Worm (Caenorhabditis elegans) whole organism, young adult: Measurements from ENCODE around the gene W03C9.2.

Source experiments
- B0336.3 ChIP-seq: fragments of 200-800 bp; sonication (Bioruptor generic); IDR thresholded peaks from 2 replicates; pipeline ENCODE4 v1.3.6; 2022; ENCODE audit warnings: missing genetic modification characterization, missing compliant biosample characterization
- D2030.7 ChIP-seq: fragments of 200-800 bp; sonication (Bioruptor generic); IDR thresholded peaks from 2 replicates; pipeline ENCODE4 v1.3.6; 2022; ENCODE audit warnings: missing genetic modification reagents, missing genetic modification characterization, missing compliant biosample characterization
- F22D6.2 ChIP-seq: sonication (generic microtip); optimal IDR thresholded peaks from 2 replicates; lab custom pipeline; 2016; ENCODE audit warnings: mild to moderate bottlenecking, missing genetic modification characterization, missing compliant biosample characterization
- F23B12.7 ChIP-seq: sonication (generic microtip); optimal IDR thresholded peaks from 2 replicates; lab custom pipeline; 2017; ENCODE audit warnings: missing genetic modification characterization, mild to moderate bottlenecking, missing compliant biosample characterization, antibody characterized with exemption, moderate library complexity; ENCODE audit not compliant: insufficient read depth
- F52B5.7 ChIP-seq: sonication (generic microtip); optimal IDR thresholded peaks from 2 replicates; lab custom pipeline; 2016; ENCODE audit warnings: mild to moderate bottlenecking, missing genetic modification characterization, missing compliant biosample characterization
- K11D2.4 ChIP-seq: fragments of 200-800 bp; sonication (Bioruptor generic); IDR thresholded peaks from 2 replicates; pipeline ENCODE4 v1.3.6; 2022; ENCODE audit warnings: missing genetic modification reagents, missing genetic modification characterization, missing compliant biosample characterization
- Y67H2A.10 ChIP-seq: fragments of 200-800 bp; sonication (Bioruptor generic); conservative IDR thresholded peaks from 2 replicates; pipeline ENCODE4 v1.3.6; 2022; ENCODE audit warnings: missing genetic modification reagents, missing genetic modification characterization, missing compliant biosample characterization
- ZK185.1 ChIP-seq: sonication (generic microtip); optimal IDR thresholded peaks from 2 replicates; lab custom pipeline; 2016; ENCODE audit warnings: mild to moderate bottlenecking, missing genetic modification characterization, missing compliant biosample characterization; ENCODE audit not compliant: poor library complexity, severe bottlenecking
- atf-7 ChIP-seq: sonication (generic microtip); optimal IDR thresholded peaks from 2 replicates; lab custom pipeline; 2017; ENCODE audit warnings: mild to moderate bottlenecking, missing genetic modification characterization, missing compliant biosample characterization
- attf-3 ChIP-seq: fragments of 200-800 bp; sonication (Bioruptor generic); conservative IDR thresholded peaks from 2 replicates; pipeline ENCODE4 v1.3.6; 2022; ENCODE audit warnings: missing genetic modification reagents, missing genetic modification characterization, missing compliant biosample characterization
- attf-6 ChIP-seq: fragments of 200-800 bp; sonication (Bioruptor generic); IDR thresholded peaks from 2 replicates; pipeline ENCODE4 v1.3.6; 2022; ENCODE audit warnings: missing genetic modification reagents, missing genetic modification characterization, missing compliant biosample characterization
- cebp-1 ChIP-seq, 2 experiments: fragments of 200-800 bp in 1 of 2; sonication (Bioruptor generic) in 1 of 2; sonication (generic microtip) in 1 of 2; IDR thresholded peaks in 1 of 2; optimal IDR thresholded peaks in 1 of 2; 2 replicates each; pipeline versions ENCODE4 v1.3.6 to Lab custom; 2017 to 2022; ENCODE audit warnings: missing compliant biosample characterization in 2 of 2, missing genetic modification characterization in 2 of 2, mild to moderate bottlenecking in 1 of 2, missing genetic modification reagents in 1 of 2, moderate library complexity in 1 of 2
- ceh-100 ChIP-seq: fragments of 200-800 bp; sonication (Bioruptor generic); IDR thresholded peaks from 2 replicates; pipeline ENCODE4 v1.3.6; 2022; ENCODE audit warnings: missing genetic modification reagents, missing genetic modification characterization, missing compliant biosample characterization
- ceh-40 ChIP-seq: fragments of 200-800 bp; sonication (Bioruptor generic); IDR thresholded peaks from 2 replicates; pipeline ENCODE4 v1.3.6; 2022; ENCODE audit warnings: missing genetic modification characterization, missing compliant biosample characterization
- egl-18 ChIP-seq: fragments of 200-800 bp; sonication (Bioruptor generic); IDR thresholded peaks from 2 replicates; pipeline ENCODE4 v1.3.6; 2022; ENCODE audit warnings: missing genetic modification reagents, missing genetic modification characterization, missing compliant biosample characterization
- egrh-3 ChIP-seq: fragments of 200-800 bp; sonication (Bioruptor generic); IDR thresholded peaks from 2 replicates; pipeline ENCODE4 v1.3.6; 2022; ENCODE audit warnings: missing genetic modification reagents, missing genetic modification characterization, missing compliant biosample characterization
- ekl-4 ChIP-seq: fragments of 200-800 bp; sonication (Bioruptor generic); IDR thresholded peaks from 2 replicates; pipeline ENCODE4 v1.3.6; 2022; ENCODE audit warnings: missing genetic modification reagents, missing genetic modification characterization, missing compliant biosample characterization
- him-1 ChIP-seq: sonication (generic microtip); optimal IDR thresholded peaks from 2 replicates; lab custom pipeline; 2016; ENCODE audit warnings: missing genotype, missing genetic modification reagents, missing genetic modification characterization, missing compliant biosample characterization
- hmg-1.2 ChIP-seq: fragments of 200-800 bp; sonication (Bioruptor generic); IDR thresholded peaks from 2 replicates; pipeline ENCODE4 v1.3.6; 2022; ENCODE audit warnings: missing genetic modification reagents, missing genetic modification characterization, missing compliant biosample characterization
- hmg-20 ChIP-seq: fragments of 200-800 bp; sonication (Bioruptor generic); IDR thresholded peaks from 2 replicates; pipeline ENCODE4 v1.3.6; 2022; ENCODE audit warnings: missing genetic modification reagents, missing genetic modification characterization, missing compliant biosample characterization
- hrde-1 ChIP-seq: sonication (generic microtip); optimal IDR thresholded peaks from 2 replicates; lab custom pipeline; 2016; ENCODE audit warnings: missing genetic modification characterization, mild to moderate bottlenecking, missing compliant biosample characterization, moderate library complexity, missing genotype, missing genetic modification reagents, borderline replicate concordance
- let-607 ChIP-seq, 2 experiments: fragments of 200-800 bp in 1 of 2; sonication (Bioruptor generic) in 1 of 2; sonication (generic microtip) in 1 of 2; optimal IDR thresholded peaks; 2 replicates each; lab custom pipeline; 2016 to 2018; ENCODE audit warnings: mild to moderate bottlenecking in 2 of 2, missing compliant biosample characterization in 2 of 2, missing genetic modification characterization in 2 of 2, moderate library complexity in 2 of 2, missing genotype in 1 of 2
- lin-26 ChIP-seq: fragments of 200-800 bp; sonication (Bioruptor generic); IDR thresholded peaks from 2 replicates; pipeline ENCODE4 v1.3.6; 2022; ENCODE audit warnings: missing genetic modification reagents, missing genetic modification characterization, missing compliant biosample characterization
- lin-35 ChIP-seq, 3 experiments: fragments of 150-350 bp in 2 of 3; sonication (generic microtip) in 1 of 3; optimal IDR thresholded peaks; 2 replicates each; lab custom pipeline; 2014 to 2018; ENCODE audit warnings: missing biosample characterization in 3 of 3, missing genetic modification characterization in 3 of 3, missing genetic modification reagents in 3 of 3
- lsy-27 ChIP-seq: sonication (generic microtip); optimal IDR thresholded peaks from 2 replicates; lab custom pipeline; 2017; ENCODE audit warnings: missing genetic modification characterization, mild to moderate bottlenecking, missing compliant biosample characterization, antibody characterized with exemption, missing genotype, borderline replicate concordance; ENCODE audit not compliant: insufficient read depth
- mxl-1 ChIP-seq: sonication (generic microtip); optimal IDR thresholded peaks from 2 replicates; lab custom pipeline; 2016; ENCODE audit warnings: missing genetic modification characterization, missing compliant biosample characterization
- nfya-2 ChIP-seq: fragments of 200-800 bp; sonication (Bioruptor generic); IDR thresholded peaks from 2 replicates; pipeline ENCODE4 v1.3.6; 2022; ENCODE audit warnings: missing genetic modification reagents, missing genetic modification characterization, missing compliant biosample characterization
- nfyb-1 ChIP-seq: fragments of 200-800 bp; sonication (Bioruptor generic); IDR thresholded peaks from 2 replicates; pipeline ENCODE4 v1.3.6; 2022; ENCODE audit warnings: missing genetic modification reagents, missing genetic modification characterization, missing compliant biosample characterization
- nhr-120 ChIP-seq: fragments of 200-800 bp; sonication (Bioruptor generic); IDR thresholded peaks from 2 replicates; pipeline ENCODE4 v1.3.6; 2022; ENCODE audit warnings: missing genetic modification characterization, missing compliant biosample characterization
- pha-4 ChIP-seq: fragments of 150-350 bp; sonication (generic microtip); optimal IDR thresholded peaks from 2 replicates; lab custom pipeline; 2014; ENCODE audit warnings: missing biosample characterization, missing genetic modification reagents, missing genetic modification characterization
- rcor-1 ChIP-seq: fragments of 200-800 bp; sonication (Bioruptor generic); IDR thresholded peaks from 2 replicates; pipeline ENCODE4 v1.3.6; 2022; ENCODE audit warnings: missing genetic modification reagents, missing genetic modification characterization, missing compliant biosample characterization
- rec-8 ChIP-seq, 2 experiments: sonication (generic microtip); optimal IDR thresholded peaks; 2 replicates each; lab custom pipeline; 2016; ENCODE audit warnings: mild to moderate bottlenecking in 2 of 2, missing genetic modification characterization in 2 of 2, missing genetic modification reagents in 2 of 2, missing genotype in 2 of 2, missing biosample characterization in 1 of 2, missing compliant biosample characterization in 1 of 2, moderate library complexity in 1 of 2
- repo-1 ChIP-seq: sonication (generic microtip); optimal IDR thresholded peaks from 2 replicates; lab custom pipeline; 2017; ENCODE audit warnings: mild to moderate bottlenecking, missing genetic modification characterization, missing compliant biosample characterization
- rpc-1 ChIP-seq, 2 experiments: fragments of 150-350 bp in 1 of 2; sonication (generic microtip) in 1 of 2; optimal IDR thresholded peaks; 2 replicates each; lab custom pipeline; 2014 to 2018; ENCODE audit warnings: missing biosample characterization in 1 of 2, missing genetic modification characterization in 1 of 2, missing genetic modification reagents in 1 of 2, missing genotype in 1 of 2
- sdz-38 ChIP-seq: sonication (generic microtip); optimal IDR thresholded peaks from 2 replicates; lab custom pipeline; 2016; ENCODE audit warnings: missing genotype, missing genetic modification characterization, missing compliant biosample characterization
- snpc-3.4 ChIP-seq: sonication (generic microtip); optimal IDR thresholded peaks from 2 replicates; lab custom pipeline; 2017; ENCODE audit warnings: missing genetic modification characterization, mild to moderate bottlenecking, missing compliant biosample characterization, antibody characterized with exemption, moderate library complexity, missing genotype, missing genetic modification reagents
- snpc-4 ChIP-seq, 5 experiments: fragments of 150-350 bp in 1 of 5; sonication (generic microtip) in 4 of 5; optimal IDR thresholded peaks; 2 replicates each; lab custom pipeline; 2014 to 2018; ENCODE audit warnings: missing genetic modification characterization in 5 of 5, missing biosample characterization in 3 of 5, antibody characterized with exemption in 2 of 5, mild to moderate bottlenecking in 2 of 5, missing compliant biosample characterization in 2 of 5, missing genotype in 2 of 5, moderate library complexity in 2 of 5, missing genetic modification reagents in 1 of 5
- somi-1 ChIP-seq: fragments of 200-800 bp; sonication (Bioruptor generic); optimal IDR thresholded peaks from 2 replicates; lab custom pipeline; 2018; ENCODE audit warnings: mild to moderate bottlenecking, missing genetic modification characterization, missing compliant biosample characterization
- tbp1 ChIP-seq: fragments of 200-800 bp; sonication (Bioruptor generic); optimal IDR thresholded peaks from 2 replicates; lab custom pipeline; 2018; ENCODE audit warnings: mild to moderate bottlenecking, missing genetic modification characterization, missing compliant biosample characterization
- unc-130 ChIP-seq: sonication (generic microtip); optimal IDR thresholded peaks from 2 replicates; lab custom pipeline; 2016; ENCODE audit warnings: missing genetic modification reagents, missing genetic modification characterization, missing compliant biosample characterization
- zim-3 ChIP-seq: sonication (generic microtip); optimal IDR thresholded peaks from 2 replicates; lab custom pipeline; 2017; ENCODE audit warnings: mild to moderate bottlenecking, missing genetic modification characterization, moderate library complexity, missing compliant biosample characterization
- ztf-22 ChIP-seq: fragments of 200-800 bp; sonication (Bioruptor generic); optimal IDR thresholded peaks from 2 replicates; lab custom pipeline; 2018; ENCODE audit warnings: mild to moderate bottlenecking, missing genetic modification characterization, moderate library complexity, missing compliant biosample characterization
- ztf-26 ChIP-seq: sonication (generic microtip); optimal IDR thresholded peaks from 2 replicates; lab custom pipeline; 2017; ENCODE audit warnings: missing genetic modification characterization, missing compliant biosample characterization
- ztf-3 ChIP-seq: fragments of 200-800 bp; sonication (Bioruptor generic); optimal IDR thresholded peaks from 2 replicates; lab custom pipeline; 2018; ENCODE audit warnings: mild to moderate bottlenecking, missing genetic modification characterization, missing compliant biosample characterization

The W03C9.2 gene

DNA sequence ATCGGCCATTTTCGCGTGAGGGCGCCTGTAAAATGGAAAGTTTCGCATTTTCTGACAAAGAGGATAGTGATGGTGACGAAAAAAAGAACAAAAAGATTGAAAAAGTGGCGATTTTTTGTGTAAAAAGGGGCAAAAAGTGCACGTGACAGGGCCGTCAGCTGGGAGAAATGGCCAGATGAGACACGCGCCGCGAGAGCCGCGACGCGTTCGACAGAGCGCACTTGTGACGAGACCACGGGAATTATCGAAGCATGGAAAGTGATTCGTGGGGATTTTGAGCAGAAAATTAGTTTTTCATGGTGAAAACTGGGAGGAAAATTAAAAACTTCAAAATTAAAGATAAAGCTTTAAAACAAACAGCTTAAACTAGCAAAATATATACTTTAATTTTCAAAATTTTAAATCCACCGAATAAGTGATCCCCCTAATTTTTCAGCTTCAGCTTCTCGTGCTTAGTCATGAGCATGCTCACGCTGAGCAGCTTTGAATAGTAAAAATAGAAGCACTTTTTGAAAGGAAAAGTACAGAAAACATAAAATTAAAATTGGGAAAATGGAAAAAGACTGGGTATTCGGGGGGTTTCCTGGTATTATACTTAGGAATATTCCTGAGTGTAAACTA is 5.4 kb downstream of the W03C9.2 start, which contains the start of gene W03C9.5 (continued):
- TF ChIP-seq ceh-100, result peak; percentile 99
- no peak for TF ChIP-seq ztf-22 (GFP tag; lab: Kevin White, UChicago)
- TF ChIP-seq F52B5.7 (tag; lab: Kevin White, UChicago), result peak; percentile 29
- peak; percentile 94 for TF ChIP-seq F23B12.7 (tag; lab: Kevin White, UChicago)
- peak; percentile 51; the same call in 1 of the 2 replicates for TF ChIP-seq B0336.3 (GFP tag; lab: Robert Waterston, UW)
- TF ChIP-seq rcor-1 (GFP tag; lab: Robert Waterston, UW), result peak; percentile 78
- TF ChIP-seq mxl-1 (tag; lab: Kevin White, UChicago), result no peak
- TF ChIP-seq snpc-3.4 (tag; lab: Kevin White, UChicago), result no peak
- peak; percentile 57 to 75 for TF ChIP-seq let-607 (tag; optimal IDR thresholded peaks at IDR 0.05; lab: Kevin White, UChicago)
- TF ChIP-seq somi-1 (GFP tag; lab: Kevin White, UChicago), result peak; percentile 84
- TF ChIP-seq zim-3 (tag; lab: Kevin White, UChicago), result peak; percentile 70
- TF ChIP-seq him-1 (tag; lab: Kevin White, UChicago), result no peak
- TF ChIP-seq K11D2.4 (GFP tag; lab: Robert Waterston, UW), result peak; percentile 92
- no peak for TF ChIP-seq ceh-40 (GFP tag; lab: Robert Waterston, UW)
- TF ChIP-seq ztf-3 (GFP tag; lab: Kevin White, UChicago), result peak; percentile 39
- TF ChIP-seq snpc-4 (GFP tag; optimal IDR thresholded peaks at IDR 0.05; lab: Kevin White, UChicago), result no peak
- TF ChIP-seq snpc-4 (tag; optimal IDR thresholded peaks at IDR 0.05; lab: Kevin White, UChicago), result peak; percentile 52 to 74 (median 67)
- TF ChIP-seq pha-4, result peak; percentile 88
- peak in 2 of 3 experiments; percentile 19 to 76 for TF ChIP-seq lin-35 (GFP tag; optimal IDR thresholded peaks at IDR 0.05; lab: Kevin White, UChicago)
- no peak for TF ChIP-seq hrde-1 (tag; lab: Kevin White, UChicago)
- no peak for TF ChIP-seq hmg-20 (GFP tag; lab: Robert Waterston, UW)
- TF ChIP-seq ztf-26 (tag; lab: Kevin White, UChicago), result peak; percentile 94
- no peak for TF ChIP-seq rpc-1 (optimal IDR thresholded peaks at IDR 0.05; lab: Kevin White, UChicago)
- TF ChIP-seq rpc-1 (tag; optimal IDR thresholded peaks at IDR 0.05; lab: Kevin White, UChicago), result no peak
- peak; percentile 71 for TF ChIP-seq ZK185.1
- TF ChIP-seq rec-8 (tag; optimal IDR thresholded peaks at IDR 0.05; lab: Kevin White, UChicago), result peak in 1 of 2 experiments; percentile 32
- peak; percentile 93 for TF ChIP-seq Y67H2A.10 (GFP tag; lab: Robert Waterston, UW)
- TF ChIP-seq hmg-1.2 (GFP tag; lab: Robert Waterston, UW), result peak; percentile 56
- TF ChIP-seq cebp-1 (GFP tag; IDR thresholded peaks at IDR 0.05; lab: Robert Waterston, UW), result peak; percentile 66
- peak; percentile 88 for TF ChIP-seq cebp-1 (tag; optimal IDR thresholded peaks at IDR 0.05; lab: Kevin White, UChicago)
- peak; percentile 81 for TF ChIP-seq attf-3 (GFP tag; lab: Robert Waterston, UW)
- TF ChIP-seq egrh-3 (GFP tag; lab: Robert Waterston, UW), result peak; percentile 76
- TF ChIP-seq attf-6 (GFP tag; lab: Robert Waterston, UW), result no peak
- peak; percentile 77 for TF ChIP-seq lin-26 (GFP tag; lab: Robert Waterston, UW)

DNA sequence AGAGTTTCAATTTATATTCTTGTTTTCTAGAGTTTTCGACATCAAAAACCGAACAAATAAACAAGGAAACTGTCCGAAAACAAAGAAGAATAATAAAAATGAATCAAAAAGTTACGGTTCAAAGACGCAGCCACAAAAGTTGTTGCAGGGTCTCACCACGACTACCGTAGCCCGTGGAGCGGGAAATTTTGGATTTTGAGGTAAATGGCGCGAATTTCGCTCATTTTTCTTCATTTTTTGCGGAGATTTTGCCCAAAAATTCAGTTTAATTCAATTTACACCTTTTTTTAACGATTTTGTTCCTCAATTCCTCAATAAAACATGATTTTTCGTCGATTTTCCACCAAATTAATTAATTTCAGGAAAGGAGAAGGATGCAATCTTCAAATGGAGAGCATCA is 6.1 kb downstream of the W03C9.2 start, which contains the start of gene mex-1:
Gene mex-1, plus strand, starts transcription at position 363 of the 400 bp plus-strand sequence.
- TF ChIP-seq zim-3 (tag; lab: Kevin White, UChicago) (no peak), sdz-38 (tag; lab: Kevin White, UChicago) (no peak), tbp1 (GFP tag; lab: Kevin White, UChicago) (peak; percentile 68), nfya-2 (GFP tag; lab: Robert Waterston, UW) (0 out of 2 replicates have a peak, but pooled peaks have one; percentile 73), F22D6.2 (tag; lab: Kevin White, UChicago) (no peak), mxl-1 (tag; lab: Kevin White, UChicago) (no peak), lsy-27 (peak; percentile 28), unc-130 (GFP tag; lab: Kevin White, UChicago) (peak; percentile 92), repo-1 (tag; lab: Kevin White, UChicago) (no peak), ekl-4 (GFP tag; lab: Robert Waterston, UW) (peak; percentile 91), let-607 (tag; optimal IDR thresholded peaks at IDR 0.05; lab: Kevin White, UChicago) (no peak), egl-18 (GFP tag; lab: Robert Waterston, UW) (no peak), nfyb-1 (GFP tag; lab: Robert Waterston, UW) (peak; percentile 85; the same call in 1 of the 2 replicates), D2030.7 (peak; percentile 98), ceh-100 (peak; percentile 91), atf-7 (no peak), nhr-120 (GFP tag; lab: Robert Waterston, UW) (no peak)
